Worm (Caenorhabditis elegans) whole organism, young adult: Measurements from ENCODE around the gene hrpa-1.

Experiments used
- B0261.1 ChIP-seq: sonication (generic microtip); optimal IDR thresholded peaks from 2 replicates; lab custom pipeline; 2016; ENCODE audit warnings: mild to moderate bottlenecking, missing genetic modification characterization, moderate library complexity, missing compliant biosample characterization
- C06A6.2 ChIP-seq: fragments of 200-800 bp; sonication (Bioruptor generic); conservative IDR thresholded peaks from 2 replicates; pipeline ENCODE4 v1.3.6; 2022; ENCODE audit warnings: missing genetic modification characterization, missing compliant biosample characterization
- F52B5.7 ChIP-seq: sonication (generic microtip); optimal IDR thresholded peaks from 2 replicates; lab custom pipeline; 2016; ENCODE audit warnings: mild to moderate bottlenecking, missing genetic modification characterization, missing compliant biosample characterization
- F57A8.1 ChIP-seq: fragments of 200-800 bp; sonication (Bioruptor generic); optimal IDR thresholded peaks from 2 replicates; lab custom pipeline; 2018; ENCODE audit warnings: mild to moderate bottlenecking, missing genetic modification characterization, moderate library complexity, missing compliant biosample characterization
- K11D2.4 ChIP-seq: fragments of 200-800 bp; sonication (Bioruptor generic); IDR thresholded peaks from 2 replicates; pipeline ENCODE4 v1.3.6; 2022; ENCODE audit warnings: missing genetic modification reagents, missing genetic modification characterization, missing compliant biosample characterization
- K12H6.12 ChIP-seq: fragments of 200-800 bp; sonication (Bioruptor generic); optimal IDR thresholded peaks from 2 replicates; lab custom pipeline; 2018; ENCODE audit warnings: mild to moderate bottlenecking, missing genetic modification characterization, missing compliant biosample characterization
- T07F8.4 ChIP-seq: sonication (generic microtip); optimal IDR thresholded peaks from 2 replicates; lab custom pipeline; 2016; ENCODE audit warnings: mild to moderate bottlenecking, missing genetic modification characterization, moderate library complexity, missing compliant biosample characterization
- T26A5.8 ChIP-seq: sonication (generic microtip); optimal IDR thresholded peaks from 2 replicates; lab custom pipeline; 2016; ENCODE audit warnings: missing genetic modification characterization, missing compliant biosample characterization
- Y53G8AR.9 ChIP-seq: fragments of 200-800 bp; sonication (Bioruptor generic); conservative IDR thresholded peaks from 2 replicates; pipeline ENCODE4 v1.3.6; 2022; ENCODE audit warnings: missing genetic modification reagents, missing genetic modification characterization, missing compliant biosample characterization
- Y79H2A.3 ChIP-seq: fragments of 200-800 bp; sonication (Bioruptor generic); conservative IDR thresholded peaks from 2 replicates; pipeline ENCODE4 v1.3.6; 2022; ENCODE audit warnings: missing genetic modification reagents, missing genetic modification characterization, missing compliant biosample characterization
- ama-1 ChIP-seq, 3 experiments: fragments of 150-350 bp in 1 of 3; sonication (generic microtip) in 2 of 3; optimal IDR thresholded peaks; 2 replicates each; lab custom pipeline; 2014 to 2018; ENCODE audit warnings: missing biosample characterization in 2 of 3, missing genetic modification characterization in 2 of 3, missing genetic modification reagents in 2 of 3
- aptf-2 ChIP-seq: fragments of 200-800 bp; sonication (Bioruptor generic); conservative IDR thresholded peaks from 2 replicates; pipeline ENCODE4 v1.3.6; 2022; ENCODE audit warnings: missing genetic modification reagents, missing genetic modification characterization, missing compliant biosample characterization
- aptf-3 ChIP-seq: fragments of 200-800 bp; sonication (Bioruptor generic); IDR thresholded peaks from 2 replicates; pipeline ENCODE4 v1.3.6; 2022; ENCODE audit warnings: missing genetic modification characterization, missing compliant biosample characterization
- athp-1 ChIP-seq: sonication (generic microtip); optimal IDR thresholded peaks from 2 replicates; lab custom pipeline; 2017; ENCODE audit warnings: mild to moderate bottlenecking, missing genetic modification characterization, missing compliant biosample characterization
- attf-3 ChIP-seq: fragments of 200-800 bp; sonication (Bioruptor generic); conservative IDR thresholded peaks from 2 replicates; pipeline ENCODE4 v1.3.6; 2022; ENCODE audit warnings: missing genetic modification reagents, missing genetic modification characterization, missing compliant biosample characterization
- cebp-2 ChIP-seq: fragments of 200-800 bp; sonication (Bioruptor generic); IDR thresholded peaks from 2 replicates; pipeline ENCODE4 v1.3.6; 2022; ENCODE audit warnings: missing genetic modification characterization, missing compliant biosample characterization
- ceh-100 ChIP-seq: fragments of 200-800 bp; sonication (Bioruptor generic); IDR thresholded peaks from 2 replicates; pipeline ENCODE4 v1.3.6; 2022; ENCODE audit warnings: missing genetic modification reagents, missing genetic modification characterization, missing compliant biosample characterization
- ceh-27 ChIP-seq: fragments of 200-800 bp; sonication (Bioruptor generic); optimal IDR thresholded peaks from 2 replicates; lab custom pipeline; 2018; ENCODE audit warnings: mild to moderate bottlenecking, missing genetic modification characterization, moderate library complexity, missing compliant biosample characterization
- ceh-79 ChIP-seq: sonication (generic microtip); optimal IDR thresholded peaks from 2 replicates; lab custom pipeline; 2017; ENCODE audit warnings: mild to moderate bottlenecking, missing genetic modification characterization, missing compliant biosample characterization
- dox-1 ChIP-seq: fragments of 200-800 bp; sonication (Bioruptor generic); IDR thresholded peaks from 2 replicates; pipeline ENCODE4 v1.3.6; 2022; ENCODE audit warnings: missing genetic modification reagents, missing genetic modification characterization, missing compliant biosample characterization
- dpl-1 ChIP-seq: fragments of 150-350 bp; optimal IDR thresholded peaks from 2 replicates; lab custom pipeline; 2014; ENCODE audit warnings: missing biosample characterization, missing genetic modification reagents, missing genetic modification characterization
- egrh-3 ChIP-seq: fragments of 200-800 bp; sonication (Bioruptor generic); IDR thresholded peaks from 2 replicates; pipeline ENCODE4 v1.3.6; 2022; ENCODE audit warnings: missing genetic modification reagents, missing genetic modification characterization, missing compliant biosample characterization
- ets-4 ChIP-seq: fragments of 200-800 bp; sonication (Bioruptor generic); optimal IDR thresholded peaks from 2 replicates; lab custom pipeline; 2018; ENCODE audit warnings: mild to moderate bottlenecking, missing genetic modification characterization, missing compliant biosample characterization
- gei-17 ChIP-seq: fragments of 200-800 bp; sonication (Bioruptor generic); optimal IDR thresholded peaks from 2 replicates; lab custom pipeline; 2018; ENCODE audit warnings: mild to moderate bottlenecking, missing genetic modification characterization, missing compliant biosample characterization
- hlh-12 ChIP-seq: sonication (generic microtip); optimal IDR thresholded peaks from 2 replicates; lab custom pipeline; 2016; ENCODE audit warnings: missing genetic modification characterization, missing compliant biosample characterization
- hlh-26 ChIP-seq: fragments of 200-800 bp; sonication (Bioruptor generic); conservative IDR thresholded peaks from 2 replicates; pipeline ENCODE4 v1.3.6; 2022; ENCODE audit warnings: missing genetic modification reagents, missing genetic modification characterization, missing compliant biosample characterization
- hmg-1.2 ChIP-seq: fragments of 200-800 bp; sonication (Bioruptor generic); IDR thresholded peaks from 2 replicates; pipeline ENCODE4 v1.3.6; 2022; ENCODE audit warnings: missing genetic modification reagents, missing genetic modification characterization, missing compliant biosample characterization
- let-526 ChIP-seq: fragments of 200-800 bp; sonication (Bioruptor generic); IDR thresholded peaks from 2 replicates; pipeline ENCODE4 v1.3.6; 2022; ENCODE audit warnings: missing genetic modification reagents, missing genetic modification characterization, missing compliant biosample characterization
- let-607 ChIP-seq, 2 experiments: fragments of 200-800 bp in 1 of 2; sonication (Bioruptor generic) in 1 of 2; sonication (generic microtip) in 1 of 2; optimal IDR thresholded peaks; 2 replicates each; lab custom pipeline; 2016 to 2018; ENCODE audit warnings: mild to moderate bottlenecking in 2 of 2, missing compliant biosample characterization in 2 of 2, missing genetic modification characterization in 2 of 2, moderate library complexity in 2 of 2, missing genotype in 1 of 2
- lin-35 ChIP-seq, 3 experiments: fragments of 150-350 bp in 2 of 3; sonication (generic microtip) in 1 of 3; optimal IDR thresholded peaks; 2 replicates each; lab custom pipeline; 2014 to 2018; ENCODE audit warnings: missing biosample characterization in 3 of 3, missing genetic modification characterization in 3 of 3, missing genetic modification reagents in 3 of 3
- madf-6 ChIP-seq: fragments of 200-800 bp; sonication (Bioruptor generic); IDR thresholded peaks from 2 replicates; pipeline ENCODE4 v1.3.6; 2022; ENCODE audit warnings: missing genetic modification reagents, missing genetic modification characterization, missing compliant biosample characterization
- madf-8 ChIP-seq: fragments of 200-800 bp; sonication (Bioruptor generic); conservative IDR thresholded peaks from 2 replicates; pipeline ENCODE4 v1.3.6; 2022; ENCODE audit warnings: missing genetic modification reagents, missing genetic modification characterization, missing compliant biosample characterization
- mes-4 ChIP-seq: sonication (generic microtip); optimal IDR thresholded peaks from 2 replicates; lab custom pipeline; 2016; ENCODE audit warnings: missing genotype, missing genetic modification characterization, missing compliant biosample characterization
- nfya-2 ChIP-seq: fragments of 200-800 bp; sonication (Bioruptor generic); IDR thresholded peaks from 2 replicates; pipeline ENCODE4 v1.3.6; 2022; ENCODE audit warnings: missing genetic modification reagents, missing genetic modification characterization, missing compliant biosample characterization
- nhr-80 ChIP-seq: sonication (generic microtip); optimal IDR thresholded peaks from 2 replicates; lab custom pipeline; 2016; ENCODE audit warnings: missing genetic modification characterization, missing compliant biosample characterization
- rcor-1 ChIP-seq: fragments of 200-800 bp; sonication (Bioruptor generic); IDR thresholded peaks from 2 replicates; pipeline ENCODE4 v1.3.6; 2022; ENCODE audit warnings: missing genetic modification reagents, missing genetic modification characterization, missing compliant biosample characterization
- rec-8 ChIP-seq, 2 experiments: sonication (generic microtip); optimal IDR thresholded peaks; 2 replicates each; lab custom pipeline; 2016; ENCODE audit warnings: mild to moderate bottlenecking in 2 of 2, missing genetic modification characterization in 2 of 2, missing genetic modification reagents in 2 of 2, missing genotype in 2 of 2, missing biosample characterization in 1 of 2, missing compliant biosample characterization in 1 of 2, moderate library complexity in 1 of 2
- sdz-38 ChIP-seq: sonication (generic microtip); optimal IDR thresholded peaks from 2 replicates; lab custom pipeline; 2016; ENCODE audit warnings: missing genotype, missing genetic modification characterization, missing compliant biosample characterization
- snpc-4 ChIP-seq, 5 experiments: fragments of 150-350 bp in 1 of 5; sonication (generic microtip) in 4 of 5; optimal IDR thresholded peaks; 2 replicates each; lab custom pipeline; 2014 to 2018; ENCODE audit warnings: missing genetic modification characterization in 5 of 5, missing biosample characterization in 3 of 5, antibody characterized with exemption in 2 of 5, mild to moderate bottlenecking in 2 of 5, missing compliant biosample characterization in 2 of 5, missing genotype in 2 of 5, moderate library complexity in 2 of 5, missing genetic modification reagents in 1 of 5
- tlf-1 ChIP-seq: fragments of 200-800 bp; sonication (Bioruptor generic); optimal IDR thresholded peaks from 2 replicates; lab custom pipeline; 2018; ENCODE audit warnings: mild to moderate bottlenecking, missing genetic modification characterization, missing compliant biosample characterization
- unc-62 ChIP-seq: fragments of 150-350 bp; optimal IDR thresholded peaks from 2 replicates; lab custom pipeline; 2014; ENCODE audit warnings: missing biosample characterization, missing genetic modification reagents, missing genetic modification characterization
- ztf-22 ChIP-seq: fragments of 200-800 bp; sonication (Bioruptor generic); optimal IDR thresholded peaks from 2 replicates; lab custom pipeline; 2018; ENCODE audit warnings: mild to moderate bottlenecking, missing genetic modification characterization, moderate library complexity, missing compliant biosample characterization
- ztf-3 ChIP-seq: fragments of 200-800 bp; sonication (Bioruptor generic); optimal IDR thresholded peaks from 2 replicates; lab custom pipeline; 2018; ENCODE audit warnings: mild to moderate bottlenecking, missing genetic modification characterization, missing compliant biosample characterization

The hrpa-1 gene

DNA sequence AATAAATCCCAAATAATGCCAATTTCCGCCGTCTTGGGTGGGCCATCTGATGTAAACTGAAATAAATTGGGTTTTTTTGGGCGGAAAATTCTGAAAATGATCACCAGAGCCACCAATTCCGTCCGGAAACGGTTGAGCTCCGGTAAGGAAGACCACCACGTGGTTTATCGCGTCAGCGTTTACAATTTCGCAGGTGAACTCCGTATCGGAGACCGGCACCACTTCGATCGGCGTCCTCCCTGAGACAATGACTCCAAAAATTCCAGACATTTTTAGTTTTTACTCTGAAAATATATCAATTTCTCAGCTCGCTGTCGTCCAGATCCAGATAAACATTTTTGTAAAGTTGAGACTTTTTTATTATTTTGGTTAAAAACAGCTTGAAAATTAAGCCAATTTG, 2.1 kb downstream of the hrpa-1 start, which contains the start of gene F42A6.6 (continued):
- TF ChIP-seq ets-4, result peak; percentile 22
- peak; percentile 41; the same call in 1 of the 2 replicates for TF ChIP-seq madf-8 (GFP tag; lab: Robert Waterston, UW)
- peak; percentile 45 for TF ChIP-seq gei-17 (GFP tag; lab: Kevin White, UChicago)
- TF ChIP-seq K11D2.4 (GFP tag; lab: Robert Waterston, UW), result no peak; the same call in 1 of the 2 replicates
- TF ChIP-seq hlh-12, result no peak
- peak; percentile 51 for TF ChIP-seq K12H6.12 (tag; lab: Kevin White, UChicago)
- peak; percentile 94 for TF ChIP-seq Y53G8AR.9
- no peak for TF ChIP-seq egrh-3 (GFP tag; lab: Robert Waterston, UW)
- peak; percentile 82 for TF ChIP-seq cebp-2 (GFP tag; lab: Robert Waterston, UW)
- peak; percentile 72 for TF ChIP-seq ceh-100 (GFP tag; lab: Robert Waterston, UW)
- peak; percentile 85 for TF ChIP-seq athp-1 (tag; lab: Kevin White, UChicago)
- TF ChIP-seq C06A6.2 (GFP tag; lab: Robert Waterston, UW), result 0 out of 2 replicates have a peak, but pooled peaks have one; percentile 16
- no peak for TF ChIP-seq ztf-3 (GFP tag; lab: Kevin White, UChicago)
- TF ChIP-seq F52B5.7, result peak; percentile 93
- peak; percentile 94 for TF ChIP-seq T26A5.8
- TF ChIP-seq nfya-2 (GFP tag; lab: Robert Waterston, UW), result no peak; the same call in 1 of the 2 replicates
- TF ChIP-seq ztf-22 (GFP tag; lab: Kevin White, UChicago), result peak; percentile 23
- peak; percentile 75 for TF ChIP-seq rcor-1 (GFP tag; lab: Robert Waterston, UW)
- peak; percentile 92 for TF ChIP-seq ceh-79 (tag; lab: Kevin White, UChicago)
- no peak for TF ChIP-seq T07F8.4 (tag; lab: Kevin White, UChicago)
- no peak for TF ChIP-seq nhr-80 (tag; lab: Kevin White, UChicago)
- TF ChIP-seq B0261.1 (tag; lab: Kevin White, UChicago), result peak; percentile 31
- peak; percentile 60 for TF ChIP-seq hmg-1.2 (GFP tag; lab: Robert Waterston, UW)
- peak; percentile 92 for TF ChIP-seq aptf-3 (GFP tag; lab: Robert Waterston, UW)
- TF ChIP-seq rec-8 (tag; optimal IDR thresholded peaks at IDR 0.05; lab: Kevin White, UChicago), result peak; percentile 37 to 45
- peak; percentile 92 for TF ChIP-seq Y79H2A.3
- no peak for TF ChIP-seq unc-62 (GFP tag; lab: Kevin White, UChicago)
- TF ChIP-seq tlf-1 (GFP tag; lab: Kevin White, UChicago), result peak; percentile 86
- TF ChIP-seq F57A8.1 (GFP tag; lab: Kevin White, UChicago), result no peak
- no peak for TF ChIP-seq hlh-26 (GFP tag; lab: Robert Waterston, UW)
- no peak for TF ChIP-seq aptf-2 (GFP tag; lab: Robert Waterston, UW)
- peak; percentile 29 to 48 for TF ChIP-seq let-607 (tag; optimal IDR thresholded peaks at IDR 0.05; lab: Kevin White, UChicago)
- TF ChIP-seq madf-6 (GFP tag; lab: Robert Waterston, UW), result peak; percentile 82
- peak in 2 of 3 experiments; percentile 12 to 43 for TF ChIP-seq lin-35 (GFP tag; optimal IDR thresholded peaks at IDR 0.05; lab: Kevin White, UChicago)
- peak; percentile 46; the same call in 1 of the 2 replicates for TF ChIP-seq let-526 (GFP tag; lab: Robert Waterston, UW)
- TF ChIP-seq ceh-27 (GFP tag; lab: Kevin White, UChicago), result peak; percentile 11
- TF ChIP-seq dox-1, result no peak
- TF ChIP-seq snpc-4 (GFP tag; optimal IDR thresholded peaks at IDR 0.05; lab: Kevin White, UChicago), result peak; percentile 29
- peak in 2 of 4 experiments; percentile 55 to 68 for TF ChIP-seq snpc-4 (tag; optimal IDR thresholded peaks at IDR 0.05; lab: Kevin White, UChicago)
- TF ChIP-seq ama-1 (optimal IDR thresholded peaks at IDR 0.05; lab: Kevin White, UChicago), result no peak
- TF ChIP-seq ama-1 (GFP tag; optimal IDR thresholded peaks at IDR 0.05; lab: Kevin White, UChicago), result peak; percentile 16 to 77
- peak; percentile 42; the same call in 1 of the 2 replicates for TF ChIP-seq attf-3 (GFP tag; lab: Robert Waterston, UW)
- no peak for TF ChIP-seq sdz-38
- TF ChIP-seq mes-4 (tag; lab: Kevin White, UChicago), result peak; percentile 26
- TF ChIP-seq dpl-1 (GFP tag; lab: Kevin White, UChicago), result no peak
